Fruit fly (Drosophila melanogaster): ENCODE measurements around the gene Sf3b3.
A peak's percentile ranks its signal among the peaks of the same experiment; 100 is the strongest.

The Sf3b3 gene

dm6 chr3L:804557-805260 is 28.5 kb downstream of the Sf3b3 start (continued):
- TF ChIP-seq OdsH (GFP tag; optimal IDR thresholded peaks at IDR 0.05), result peak; percentile 37
- peak; percentile 22 for TF ChIP-seq net (GFP tag; optimal IDR thresholded peaks at IDR 0.05)
- TF ChIP-seq vri (GFP tag; optimal IDR thresholded peaks at IDR 0.05), result peak; percentile 38
- no peak for TF ChIP-seq Ets21C (GFP tag; optimal IDR thresholded peaks at IDR 0.05)
- peak; percentile 45 for TF ChIP-seq topi (GFP tag; optimal IDR thresholded peaks at IDR 0.05)
- no peak for TF ChIP-seq fd59A (GFP tag; optimal IDR thresholded peaks at IDR 0.05)
- TF ChIP-seq cyc (GFP tag; optimal IDR thresholded peaks at IDR 0.05), result no peak
- peak; percentile 5 for TF ChIP-seq CG6808 (GFP tag; optimal IDR thresholded peaks at IDR 0.05)
- peak; percentile 52 for TF ChIP-seq acj6 (GFP tag; optimal IDR thresholded peaks at IDR 0.05)
- no peak for TF ChIP-seq CG3032 (tag; optimal IDR thresholded peaks at IDR 0.05)
- no peak for TF ChIP-seq Hr38 (GFP tag; optimal IDR thresholded peaks at IDR 0.05)
- no peak for TF ChIP-seq dsx (GFP tag; optimal IDR thresholded peaks at IDR 0.05; ENCODE audit: poor library complexity, severe bottlenecking)
- no peak for TF ChIP-seq fd85E (GFP tag; optimal IDR thresholded peaks at IDR 0.05)
- TF ChIP-seq dac (GFP tag; optimal IDR thresholded peaks at IDR 0.05), result no peak
- no peak for TF ChIP-seq fkh (GFP tag; optimal IDR thresholded peaks at IDR 0.05)
- peak; percentile 36; the same call in 1 of the 2 replicates for TF ChIP-seq CG15336 (GFP tag; IDR thresholded peaks at IDR 0.05)
- peak; percentile 42 for TF ChIP-seq CG6792 (GFP tag; optimal IDR thresholded peaks at IDR 0.05)
- peak; percentile 29 for TF ChIP-seq CG10631 (GFP tag; optimal IDR thresholded peaks at IDR 0.05)
- no peak for TF ChIP-seq Blimp-1 (GFP tag; optimal IDR thresholded peaks at IDR 0.05)

DNA sequence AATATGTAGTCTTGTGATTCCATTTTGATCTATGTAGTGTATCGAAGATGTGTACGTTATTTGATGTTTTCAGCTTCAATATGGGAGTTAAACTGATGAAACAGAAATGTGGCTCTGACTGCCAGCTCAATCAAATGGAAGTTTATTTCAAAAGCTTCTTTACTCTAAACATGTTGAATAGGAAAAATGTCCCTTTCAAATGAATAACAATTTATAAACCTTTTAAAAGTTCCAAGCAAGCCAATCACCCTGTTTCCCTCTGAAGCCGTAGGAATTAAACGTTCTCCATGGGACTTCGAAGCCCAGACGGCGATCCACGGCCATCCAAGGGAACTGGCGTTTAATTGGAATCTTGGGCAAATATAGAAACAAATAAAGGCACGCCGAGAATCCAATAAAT is 29.2 kb downstream of the Sf3b3 start, which contains the start of gene CG13898:
CG13898 (minus strand) TSS at position 101 of the 400 bp plus-strand sequence.
- TF ChIP-seq fkh (GFP tag; optimal IDR thresholded peaks at IDR 0.05), result no peak
- TF ChIP-seq Eip78C (GFP tag), result peak; percentile 64

DNA sequence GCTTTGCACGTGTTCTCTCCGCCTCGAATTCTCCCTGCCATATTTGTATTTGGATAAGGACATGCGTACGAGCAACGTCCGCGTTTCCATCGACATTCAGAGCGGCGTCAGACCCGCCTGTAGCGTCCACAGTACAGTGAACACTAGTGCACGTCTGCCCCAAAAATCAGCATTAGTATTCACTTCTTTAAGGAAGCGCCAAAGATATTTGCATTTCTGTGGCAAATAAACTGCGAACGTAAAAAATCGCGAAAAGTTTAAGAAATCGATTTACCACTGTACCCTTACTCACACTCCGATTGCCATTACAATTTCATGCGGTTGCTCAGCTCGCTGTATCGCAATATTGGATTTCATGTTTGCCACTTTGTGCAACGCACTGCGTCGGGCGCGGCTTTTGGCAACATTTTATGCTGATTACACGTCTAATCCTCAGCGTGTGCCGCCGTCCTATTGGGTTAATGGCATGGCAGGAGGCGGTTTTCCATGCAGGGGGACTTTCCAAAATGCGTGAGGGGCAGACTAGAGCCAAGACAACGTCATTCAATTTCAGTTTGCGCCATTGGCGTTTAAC is 30.4 kb downstream of the Sf3b3 start:
- TF ChIP-seq CG10631 (GFP tag; optimal IDR thresholded peaks at IDR 0.05) (peak; percentile 97), esn (GFP tag; optimal IDR thresholded peaks at IDR 0.05) (peak; percentile 99), CG15336 (GFP tag; IDR thresholded peaks at IDR 0.05) (peak; percentile 95), Hr39 (GFP tag; optimal IDR thresholded peaks at IDR 0.05) (peak; percentile 99), eg (GFP tag; IDR thresholded peaks at IDR 0.05) (peak; percentile 97), Hr38 (GFP tag; optimal IDR thresholded peaks at IDR 0.05) (peak; percentile 85), lz (GFP tag; optimal IDR thresholded peaks at IDR 0.05) (peak; percentile 99), cyc (GFP tag; optimal IDR thresholded peaks at IDR 0.05) (peak; percentile 99), net (GFP tag; optimal IDR thresholded peaks at IDR 0.05) (peak; percentile 95), CG11762 (GFP tag; optimal IDR thresholded peaks at IDR 0.05; ENCODE audit: insufficient read depth) (peak; percentile 93), Smox (GFP tag; optimal IDR thresholded peaks at IDR 0.05) (peak; percentile 98), salr (GFP tag; optimal IDR thresholded peaks at IDR 0.05) (peak; percentile 75 to 96), Blimp-1 (GFP tag; optimal IDR thresholded peaks at IDR 0.05) (peak; percentile 90), Hr4 (GFP tag; optimal IDR thresholded peaks at IDR 0.05) (peak; percentile 95), vri (GFP tag; optimal IDR thresholded peaks at IDR 0.05) (peak; percentile 96), fd59A (GFP tag; optimal IDR thresholded peaks at IDR 0.05) (peak; percentile 95), CG10669 (GFP tag; optimal IDR thresholded peaks at IDR 0.05) (peak; percentile 94), achi (GFP tag; optimal IDR thresholded peaks at IDR 0.05) (peak; percentile 95), CG34406 (GFP tag; optimal IDR thresholded peaks at IDR 0.05) (peak; percentile 96), ss (GFP tag; optimal IDR thresholded peaks at IDR 0.05) (peak; percentile 91 to 92), Ets21C (GFP tag; optimal IDR thresholded peaks at IDR 0.05) (peak; percentile 98), CG8632 (GFP tag; optimal IDR thresholded peaks at IDR 0.05) (peak; percentile 94), svp (GFP tag) (peak; percentile 99), CG4318 (GFP tag; optimal IDR thresholded peaks at IDR 0.05) (peak; percentile 86), CG16779 (tag; optimal IDR thresholded peaks at IDR 0.05) (peak; percentile 88), Eip75B (GFP tag; optimal IDR thresholded peaks at IDR 0.05) (peak; percentile 96), CG6792 (GFP tag; optimal IDR thresholded peaks at IDR 0.05) (peak; percentile 98), CG8119 (GFP tag; IDR thresholded peaks at IDR 0.05) (peak; percentile 95), OdsH (GFP tag; optimal IDR thresholded peaks at IDR 0.05) (peak; percentile 97), Eip93F (GFP tag; optimal IDR thresholded peaks at IDR 0.05) (peak; percentile 96), CG11294 (GFP tag; IDR thresholded peaks at IDR 0.05) (peak; percentile 91), CG31627 (GFP tag; optimal IDR thresholded peaks at IDR 0.05) (peak; percentile 99), topi (GFP tag; optimal IDR thresholded peaks at IDR 0.05) (peak; percentile 98), Gug (GFP tag; IDR thresholded peaks at IDR 0.05) (peak; percentile 89), Lpt (GFP tag; optimal IDR thresholded peaks at IDR 0.05) (peak; percentile 91), CG1621 (tag; optimal IDR thresholded peaks at IDR 0.05) (peak; percentile 97)
